Worm (Caenorhabditis elegans) whole organism, early embryonic: ENCODE measurements around the gene bli-1.

Experiments used
- F13C5.2 ChIP-seq: sonication (generic microtip); optimal IDR thresholded peaks from 2 replicates; lab custom pipeline; 2017; ENCODE audit warnings: mild to moderate bottlenecking, missing genetic modification characterization, inconsistent platforms, missing compliant biosample characterization
- ama-1 ChIP-seq: fragments of 150-350 bp; optimal IDR thresholded peaks from 2 replicates; lab custom pipeline; 2014
- ets-7 ChIP-seq: sonication (generic microtip); optimal IDR thresholded peaks from 2 replicates; lab custom pipeline; 2016; ENCODE audit warnings: missing genotype, missing genetic modification characterization, missing compliant biosample characterization
- flt-1 ChIP-seq: fragments of 200-800 bp; sonication (Bioruptor generic); IDR thresholded peaks from 2 replicates; pipeline ENCODE4 v1.3.6; 2022; ENCODE audit warnings: missing genetic modification characterization, missing compliant biosample characterization
- hmbx-1 ChIP-seq: sonication (generic microtip); optimal IDR thresholded peaks from 2 replicates; lab custom pipeline; 2016; ENCODE audit warnings: mild to moderate bottlenecking, missing genetic modification characterization, missing compliant biosample characterization
- hnd-1 ChIP-seq: sonication (generic microtip); optimal IDR thresholded peaks from 2 replicates; lab custom pipeline; 2016; ENCODE audit warnings: missing genetic modification characterization, missing compliant biosample characterization
- pes-1 ChIP-seq: fragments of 200-800 bp; sonication (Bioruptor generic); IDR thresholded peaks from 2 replicates; pipeline ENCODE4 v1.3.6; 2022; ENCODE audit warnings: missing genetic modification reagents, missing genetic modification characterization, missing compliant biosample characterization
- sea-1 ChIP-seq: fragments of 200-800 bp; sonication (Bioruptor generic); conservative IDR thresholded peaks from 2 replicates; pipeline ENCODE4 v1.3.6; 2022; ENCODE audit warnings: missing genetic modification characterization, missing compliant biosample characterization
- tbx-37 ChIP-seq: fragments of 200-800 bp; sonication (Bioruptor generic); conservative IDR thresholded peaks from 2 replicates; pipeline ENCODE4 v1.3.6; 2022; ENCODE audit warnings: missing genetic modification reagents, missing genetic modification characterization, missing compliant biosample characterization

ce11 chrII:10759425-10759824 lies 50.7 kb downstream of the bli-1 start:
- TF ChIP-seq hnd-1 (tag; lab: Kevin White, UChicago) (no peak), sea-1 (GFP tag; lab: Robert Waterston, UW) (no peak), ets-7 (no peak), ama-1 (lab: Kevin White, UChicago) (no peak), hmbx-1 (no peak), flt-1 (GFP tag; lab: Robert Waterston, UW) (no peak), pes-1 (GFP tag; lab: Robert Waterston, UW) (no peak), tbx-37 (GFP tag; lab: Robert Waterston, UW) (no peak), F13C5.2 (tag; lab: Kevin White, UChicago) (no peak)
